Worm (Caenorhabditis elegans) whole organism, L4/young adult: ENCODE data around the gene serp-1.2.

Experiments
- W03F9.2 ChIP-seq: fragments of 150-350 bp; optimal IDR thresholded peaks from 2 replicates; lab custom pipeline; 2014; ENCODE audit warnings: missing biosample characterization, missing genetic modification characterization
- dao-5 ChIP-seq: sonication (generic microtip); optimal IDR thresholded peaks from 2 replicates; lab custom pipeline; 2016; ENCODE audit warnings: missing genotype, missing genetic modification characterization, moderate library complexity, missing compliant biosample characterization

DNA sequence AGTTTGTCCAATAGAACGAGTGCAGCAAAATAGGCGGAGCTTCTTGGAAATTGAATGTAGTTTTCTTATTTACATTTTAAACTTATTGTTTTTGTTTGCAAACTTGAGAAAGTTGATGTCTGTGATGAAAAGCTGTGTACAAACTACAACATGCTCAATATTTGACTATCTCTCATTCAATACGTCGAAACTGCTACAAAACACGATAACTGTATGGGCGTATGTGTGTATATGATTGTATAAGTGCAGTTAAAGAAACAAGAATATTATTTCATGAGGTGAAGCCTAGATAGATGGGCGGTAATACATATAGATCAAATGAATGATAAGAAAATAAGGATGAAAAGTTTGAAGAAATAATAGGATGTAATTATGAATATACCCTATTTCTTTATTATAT, 14.1 kb downstream of the serp-1.2 start:
- no peak for TF ChIP-seq W03F9.2 (tag; lab: Kevin White, UChicago)
- TF ChIP-seq dao-5 (tag; lab: Kevin White, UChicago), result no peak
